Worm (Caenorhabditis elegans) whole organism, mixed stage, embryonic: ENCODE results near the gene ZK287.4.

Experiments used
- ceh-39 ChIP-seq: fragments of 150-350 bp; optimal IDR thresholded peaks from 2 replicates; lab custom pipeline; 2014; ENCODE audit warnings: missing biosample characterization, missing genetic modification characterization
- hlh-1 ChIP-seq: fragments of 150-350 bp; optimal IDR thresholded peaks from 2 replicates; lab custom pipeline; 2014; ENCODE audit warnings: missing biosample characterization, missing genetic modification reagents, missing genetic modification characterization
- lin-13 ChIP-seq: fragments of 150-350 bp; optimal IDR thresholded peaks from 2 replicates; lab custom pipeline; 2014; ENCODE audit warnings: missing biosample characterization, missing genetic modification characterization
- nhr-76 ChIP-seq: sonication (generic microtip); optimal IDR thresholded peaks from 2 replicates; lab custom pipeline; 2017; ENCODE audit warnings: missing biosample characterization, missing genetic modification characterization
- pha-4 ChIP-seq: fragments of 150-350 bp; optimal IDR thresholded peaks from 2 replicates; lab custom pipeline; 2018; ENCODE audit warnings: missing biosample characterization, missing genetic modification reagents, missing genetic modification characterization
- unc-39 ChIP-seq: fragments of 150-350 bp; optimal IDR thresholded peaks from 2 replicates; lab custom pipeline; 2014; ENCODE audit warnings: missing biosample characterization, missing genetic modification characterization

- TF ChIP-seq hlh-1 (tag; lab: Kevin White, UChicago), result no peak
- TF ChIP-seq lin-13 (tag; lab: Kevin White, UChicago), result no peak
- no peak for TF ChIP-seq unc-39 (tag; lab: Kevin White, UChicago)
- TF ChIP-seq nhr-76, result no peak
- TF ChIP-seq ceh-39 (tag; lab: Kevin White, UChicago), result no peak
- TF ChIP-seq pha-4, result no peak
Observed at ce11 chrV:9663948-9664347, 21.5 kb downstream of the ZK287.4 start.
